Worm (Caenorhabditis elegans) whole organism, L2 larva: ENCODE data around the gene Y111B2A.21.

Source experiments
- Y55F3AM.14 ChIP-seq: fragments of 200-800 bp; sonication (Bioruptor generic); optimal IDR thresholded peaks from 2 replicates; lab custom pipeline; 2018; ENCODE audit warnings: mild to moderate bottlenecking, missing genetic modification characterization, missing compliant biosample characterization
- aly-2 ChIP-seq: fragments of 150-350 bp; optimal IDR thresholded peaks from 2 replicates; lab custom pipeline; 2014; ENCODE audit warnings: missing biosample characterization, missing genetic modification characterization
- nhr-6 ChIP-seq: fragments of 150-350 bp; optimal IDR thresholded peaks from 2 replicates; lab custom pipeline; 2014; ENCODE audit warnings: missing biosample characterization, missing genetic modification characterization
- nhr-77 ChIP-seq: fragments of 150-350 bp; optimal IDR thresholded peaks from 2 replicates; lab custom pipeline; 2014; ENCODE audit warnings: missing biosample characterization, missing genetic modification characterization
- unc-39 ChIP-seq: fragments of 150-350 bp; optimal IDR thresholded peaks from 2 replicates; lab custom pipeline; 2014; ENCODE audit warnings: missing biosample characterization, missing genetic modification characterization
- unc-62 ChIP-seq: fragments of 150-350 bp; optimal IDR thresholded peaks from 2 replicates; lab custom pipeline; 2014; ENCODE audit warnings: missing biosample characterization, missing genetic modification reagents, missing genetic modification characterization

ce11 chrIII:12711217-12711616 is 35.0 kb upstream of the Y111B2A.21 start, which contains the start of gene hut-1:
- no peak for TF ChIP-seq nhr-6
- no peak for TF ChIP-seq nhr-77 (tag; lab: Kevin White, UChicago)
- TF ChIP-seq Y55F3AM.14 (GFP tag; lab: Kevin White, UChicago): no peak
- no peak for TF ChIP-seq aly-2 (tag; lab: Kevin White, UChicago)
- no peak for TF ChIP-seq unc-62 (GFP tag; lab: Kevin White, UChicago)
- no peak for TF ChIP-seq unc-39 (tag; lab: Kevin White, UChicago)
